Fruit fly (Drosophila melanogaster): ENCODE results near the gene CG15824.

CG15824 gene

DNA sequence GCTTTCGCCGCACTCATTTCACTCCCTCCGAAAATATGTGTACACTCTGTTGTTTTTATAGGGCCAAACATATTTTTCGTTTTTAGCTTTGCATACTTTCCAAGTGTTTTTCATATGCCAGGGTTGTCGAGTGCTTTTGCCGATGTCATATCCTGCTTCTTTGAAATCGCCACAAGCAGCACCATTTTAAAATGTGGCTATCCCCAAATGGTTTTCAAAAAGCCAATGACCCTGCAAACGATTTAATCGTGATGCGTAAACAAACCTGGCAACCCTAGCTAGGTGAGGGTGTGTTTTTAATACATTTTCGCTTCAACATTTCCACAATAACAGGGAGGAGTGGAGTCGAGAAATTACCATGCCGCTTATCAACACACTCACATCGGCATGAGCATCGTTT, 7.5 kb upstream of the CG15824 start (continued):
- TF ChIP-seq CG17802 (tag; optimal IDR thresholded peaks at IDR 0.05) (no peak), CG11695 (GFP tag; IDR thresholded peaks at IDR 0.05) (no peak), CG1233 (GFP tag; optimal IDR thresholded peaks at IDR 0.05) (no peak), CG1647 (GFP tag; optimal IDR thresholded peaks at IDR 0.05) (no peak), Jarid2 (GFP tag; optimal IDR thresholded peaks at IDR 0.05) (no peak), CG14965 (GFP tag; optimal IDR thresholded peaks at IDR 0.05; ENCODE audit: borderline replicate concordance) (no peak), dysf (GFP tag; IDR thresholded peaks at IDR 0.05) (0 out of 3 replicates have a peak, but pooled peaks have one; percentile 9), CG11456 (GFP tag; IDR thresholded peaks at IDR 0.05) (peak; percentile 64; the same call in 1 of the 3 replicates), Vsx1 (GFP tag; optimal IDR thresholded peaks at IDR 0.05) (no peak), CG7556 (GFP tag; optimal IDR thresholded peaks at IDR 0.05) (peak; percentile 49), Gsc (GFP tag; IDR thresholded peaks at IDR 0.05) (no peak), CG6813 (GFP tag; optimal IDR thresholded peaks at IDR 0.05) (peak; percentile 46), MTF-1 (GFP tag; optimal IDR thresholded peaks at IDR 0.05; ENCODE audit: borderline replicate concordance) (no peak), CG11504 (tag; optimal IDR thresholded peaks at IDR 0.05) (peak; percentile 64), disco-r (GFP tag; optimal IDR thresholded peaks at IDR 0.05) (no peak), CG10959 (GFP tag; IDR thresholded peaks at IDR 0.05) (no peak), az2 (GFP tag; optimal IDR thresholded peaks at IDR 0.05) (peak; percentile 33), eve (GFP tag; optimal IDR thresholded peaks at IDR 0.05) (no peak), Mes4 (GFP tag; optimal IDR thresholded peaks at IDR 0.05) (no peak), org-1 (GFP tag; optimal IDR thresholded peaks at IDR 0.05) (peak; percentile 16), CG11093 (GFP tag; IDR thresholded peaks at IDR 0.05) (peak; percentile 29; the same call in 1 of the 3 replicates), fru (optimal IDR thresholded peaks at IDR 0.05) (no peak), CG12104 (GFP tag; optimal IDR thresholded peaks at IDR 0.05) (no peak), da (GFP tag; optimal IDR thresholded peaks at IDR 0.05) (no peak), unpg (GFP tag; optimal IDR thresholded peaks at IDR 0.05) (peak; percentile 41), dm (GFP tag; optimal IDR thresholded peaks at IDR 0.05) (no peak), Spps (tag; optimal IDR thresholded peaks at IDR 0.05) (no peak), Hr3 (GFP tag; optimal IDR thresholded peaks at IDR 0.05) (no peak), CG17568 (GFP tag; optimal IDR thresholded peaks at IDR 0.05) (no peak), Kr (GFP tag; optimal IDR thresholded peaks at IDR 0.05) (no peak), usp (GFP tag; optimal IDR thresholded peaks at IDR 0.05) (no peak), CG4730 (GFP tag; IDR thresholded peaks at IDR 0.05) (0 out of 2 replicates have a peak, but pooled peaks have one; percentile 22), scrt (GFP tag; optimal IDR thresholded peaks at IDR 0.05) (peak; percentile 47), Asciz (GFP tag; optimal IDR thresholded peaks at IDR 0.05) (no peak), hkb (optimal IDR thresholded peaks at IDR 0.05) (no peak), hkb (GFP tag; IDR thresholded peaks at IDR 0.05) (peak; percentile 54), ken (GFP tag; IDR thresholded peaks at IDR 0.05) (no peak), Awh (GFP tag; IDR thresholded peaks at IDR 0.05) (no peak), repo (GFP tag; optimal IDR thresholded peaks at IDR 0.05) (no peak), Max (GFP tag; optimal IDR thresholded peaks at IDR 0.05) (no peak), CG4404 (GFP tag; IDR thresholded peaks at IDR 0.05) (no peak), ara (GFP tag; IDR thresholded peaks at IDR 0.05) (no peak), CG3407 (GFP tag; optimal IDR thresholded peaks at IDR 0.05) (no peak), pum (GFP tag; optimal IDR thresholded peaks at IDR 0.05) (peak; percentile 15), ab (GFP tag; optimal IDR thresholded peaks at IDR 0.05) (no peak), Ssrp (tag; optimal IDR thresholded peaks at IDR 0.05) (no peak), Sry-δ (GFP tag; optimal IDR thresholded peaks at IDR 0.05) (no peak), Med (GFP tag) (peak; percentile 89), toy (GFP tag; IDR thresholded peaks at IDR 0.05) (no peak), ase (GFP tag; IDR thresholded peaks at IDR 0.05) (no peak; the same call in 2 of the 3 replicates), CG9932 (GFP tag; IDR thresholded peaks at IDR 0.05) (no peak), CG5953 (GFP tag; IDR thresholded peaks at IDR 0.05) (no peak), Hand (GFP tag; optimal IDR thresholded peaks at IDR 0.05) (no peak)
